Worm (Caenorhabditis elegans) whole organism, mixed stage, embryonic: ENCODE data around the gene srt-68.

Experiments used
- ces-1 ChIP-seq: fragments of 150-350 bp; optimal IDR thresholded peaks from 2 replicates; lab custom pipeline; 2014; ENCODE audit warnings: missing biosample characterization, missing genetic modification reagents, missing genetic modification characterization
- nhr-237 ChIP-seq: fragments of 150-350 bp; optimal IDR thresholded peaks from 2 replicates; lab custom pipeline; 2014; ENCODE audit warnings: missing biosample characterization, missing genetic modification characterization

DNA sequence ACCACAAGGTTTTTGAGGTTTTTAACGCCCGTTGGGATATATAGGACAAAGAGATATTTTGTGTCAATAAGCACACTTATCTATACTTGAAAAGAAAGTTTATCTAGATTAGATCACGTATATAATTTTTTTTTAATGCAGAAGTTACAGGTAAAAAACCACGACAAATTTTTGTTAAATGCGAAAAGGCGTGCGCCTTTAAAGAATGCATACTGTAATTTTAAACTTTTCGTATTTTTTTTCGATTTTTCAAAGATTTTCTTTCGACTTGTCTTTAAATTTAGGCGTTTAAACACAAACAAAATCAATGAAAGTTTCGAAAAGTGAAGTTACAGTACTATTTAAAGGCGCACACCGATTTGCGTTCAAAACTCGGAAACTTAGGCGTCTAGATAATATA, 48.3 kb downstream of the srt-68 start:
- no peak for TF ChIP-seq ces-1 (GFP tag; lab: Kevin White, UChicago)
- TF ChIP-seq nhr-237 (tag; lab: Kevin White, UChicago): no peak
